Fruit fly (Drosophila melanogaster) whole organism, embryonic: ENCODE measurements around the gene hkb.

Experiments
- Atf6 ChIP-seq: fragments of 200-800 bp; sonication (Bioruptor generic); IDR thresholded peaks from 2 replicates; pipeline ENCODE4 v1.3.6; 2022; ENCODE audit warnings: missing biosample characterization, missing genetic modification characterization
- Bdp1 ChIP-seq: fragments of 200-800 bp; sonication (Bioruptor generic); optimal IDR thresholded peaks from 3 replicates; lab custom pipeline; 2016; ENCODE audit warnings: missing biosample characterization, missing genetic modification characterization
- CG10274 ChIP-seq: fragments of 200-800 bp; sonication (Bioruptor generic); optimal IDR thresholded peaks from 3 replicates; lab custom pipeline; 2017; ENCODE audit warnings: missing biosample characterization, mild to moderate bottlenecking, missing genetic modification characterization
- CG10654 ChIP-seq: fragments of 200-800 bp; sonication (Bioruptor generic); optimal IDR thresholded peaks from 2 replicates; lab custom pipeline; 2016; ENCODE audit warnings: missing biosample characterization, missing genetic modification characterization
- CG11247 ChIP-seq: fragments of 200-800 bp; sonication (Bioruptor generic); IDR thresholded peaks from 2 replicates; pipeline ENCODE4 v1.3.6; 2022; ENCODE audit warnings: missing biosample characterization, missing genetic modification characterization
- CG11696 ChIP-seq: fragments of 200-800 bp; sonication (Bioruptor generic); IDR thresholded peaks from 2 replicates; pipeline ENCODE4 v1.3.6; 2022; ENCODE audit warnings: missing biosample characterization, missing genetic modification characterization
- CG12659 ChIP-seq: fragments of 200-800 bp; sonication (Bioruptor generic); optimal IDR thresholded peaks from 3 replicates; lab custom pipeline; 2017; ENCODE audit warnings: mild to moderate bottlenecking, missing biosample characterization, missing genetic modification reagents, missing genetic modification characterization
- CG12744 ChIP-seq: fragments of 200-800 bp; sonication (Bioruptor generic); optimal IDR thresholded peaks from 2 replicates; lab custom pipeline; 2016; ENCODE audit warnings: missing biosample characterization, missing genetic modification characterization
- CG12942 ChIP-seq: fragments of 200-800 bp; sonication (Bioruptor generic); optimal IDR thresholded peaks from 3 replicates; lab custom pipeline; 2016; ENCODE audit warnings: missing biosample characterization, missing genetic modification characterization
- CG13123 ChIP-seq: fragments of 200-800 bp; sonication (Bioruptor generic); optimal IDR thresholded peaks from 2 replicates; lab custom pipeline; 2016; ENCODE audit warnings: missing biosample characterization, missing genetic modification characterization
- CG14014 ChIP-seq: fragments of 200-800 bp; sonication (Bioruptor generic); IDR thresholded peaks from 2 replicates; pipeline ENCODE4 v1.3.6; 2022; ENCODE audit warnings: missing biosample characterization, missing genetic modification characterization
- CG15269 ChIP-seq: fragments of 200-800 bp; sonication (Bioruptor generic); optimal IDR thresholded peaks from 2 replicates; lab custom pipeline; 2018; ENCODE audit warnings: missing biosample characterization, mild to moderate bottlenecking, missing genetic modification characterization, moderate library complexity
- CG15479 ChIP-seq: fragments of 200-800 bp; sonication (Bioruptor generic); optimal IDR thresholded peaks from 3 replicates; lab custom pipeline; 2019; ENCODE audit warnings: missing biosample characterization, mild to moderate bottlenecking, missing genetic modification characterization, moderate library complexity
- CG17568 ChIP-seq: fragments of 200-800 bp; sonication (Bioruptor generic); optimal IDR thresholded peaks from 2 replicates; lab custom pipeline; 2018; ENCODE audit warnings: missing biosample characterization, mild to moderate bottlenecking, missing genetic modification characterization, moderate library complexity
- CG18476 ChIP-seq: fragments of 200-800 bp; sonication (Bioruptor generic); optimal IDR thresholded peaks from 2 replicates; lab custom pipeline; 2016; ENCODE audit warnings: missing biosample characterization, mild to moderate bottlenecking, missing genetic modification characterization
- CG2875 ChIP-seq: fragments of 200-800 bp; sonication (Bioruptor generic); optimal IDR thresholded peaks from 2 replicates; lab custom pipeline; 2017; ENCODE audit warnings: missing biosample characterization, mild to moderate bottlenecking, missing genetic modification characterization, missing genetic modification reagents
- CG2889 ChIP-seq: fragments of 200-800 bp; sonication (Bioruptor generic); IDR thresholded peaks from 3 replicates; pipeline ENCODE4 v1.3.6; 2022; ENCODE audit warnings: missing biosample characterization, missing genetic modification characterization
- CG31224 ChIP-seq: fragments of 200-800 bp; sonication (Bioruptor generic); IDR thresholded peaks from 2 replicates; pipeline ENCODE4 v1.3.6; 2022; ENCODE audit warnings: missing biosample characterization, missing genetic modification characterization
- CG31365 ChIP-seq: fragments of 200-800 bp; sonication (Bioruptor generic); optimal IDR thresholded peaks from 2 replicates; lab custom pipeline; 2018; ENCODE audit warnings: missing biosample characterization, mild to moderate bottlenecking, missing genetic modification characterization
- CG4707 ChIP-seq: fragments of 200-800 bp; sonication (Bioruptor generic); optimal IDR thresholded peaks from 2 replicates; lab custom pipeline; 2018; ENCODE audit warnings: missing biosample characterization, mild to moderate bottlenecking, missing genetic modification characterization, moderate library complexity
- CG6254 ChIP-seq: fragments of 200-800 bp; sonication (Bioruptor generic); optimal IDR thresholded peaks from 3 replicates; lab custom pipeline; 2017; ENCODE audit warnings: mild to moderate bottlenecking, missing biosample characterization, missing genetic modification reagents, missing genetic modification characterization
- CG7556 ChIP-seq: fragments of 200-800 bp; sonication (Bioruptor generic); optimal IDR thresholded peaks from 2 replicates; lab custom pipeline; 2017; ENCODE audit warnings: missing biosample characterization, mild to moderate bottlenecking, missing genetic modification characterization
- CG8765 ChIP-seq: fragments of 200-800 bp; sonication (Bioruptor generic); IDR thresholded peaks from 2 replicates; pipeline ENCODE4 v1.3.6; 2022; ENCODE audit warnings: missing biosample characterization, missing genetic modification characterization
- GATAe ChIP-seq: fragments of 200-800 bp; sonication (Bioruptor generic); conservative IDR thresholded peaks from 2 replicates; pipeline ENCODE4 v1.3.6; 2022; ENCODE audit warnings: missing biosample characterization, missing genetic modification characterization
- HHEX ChIP-seq: fragments of 200-800 bp; sonication (Bioruptor generic); optimal IDR thresholded peaks from 3 replicates; lab custom pipeline; 2017; ENCODE audit warnings: missing biosample characterization, mild to moderate bottlenecking, missing genetic modification characterization, missing genetic modification reagents
- Hsf ChIP-seq: fragments of 200-800 bp; sonication (Bioruptor generic); optimal IDR thresholded peaks from 3 replicates; lab custom pipeline; 2016; ENCODE audit warnings: missing biosample characterization, missing genetic modification characterization
- NC2α ChIP-seq: fragments of 200-800 bp; sonication (Bioruptor generic); optimal IDR thresholded peaks from 2 replicates; lab custom pipeline; 2016; ENCODE audit warnings: missing biosample characterization, missing genetic modification characterization
- Rx ChIP-seq: fragments of 200-800 bp; sonication (Bioruptor generic); IDR thresholded peaks from 2 replicates; pipeline ENCODE4 v1.3.6; 2022; ENCODE audit warnings: missing biosample characterization, missing genetic modification characterization
- Ssrp ChIP-seq: fragments of 200-800 bp; sonication (Bioruptor generic); optimal IDR thresholded peaks from 2 replicates; lab custom pipeline; 2018; ENCODE audit warnings: missing biosample characterization, mild to moderate bottlenecking, missing genetic modification characterization, moderate library complexity
- ase ChIP-seq: fragments of 200-800 bp; sonication (Bioruptor generic); IDR thresholded peaks from 3 replicates; pipeline ENCODE4 v1.3.6; 2022; ENCODE audit warnings: missing biosample characterization, missing genetic modification characterization
- bcd ChIP-seq: fragments of 200-800 bp; sonication (Bioruptor generic); optimal IDR thresholded peaks from 2 replicates; lab custom pipeline; 2017; ENCODE audit warnings: missing biosample characterization, mild to moderate bottlenecking, missing genetic modification characterization
- chinmo ChIP-seq: fragments of 200-800 bp; sonication (Bioruptor generic); IDR thresholded peaks from 4 replicates; pipeline ENCODE4 v1.3.6; 2022; ENCODE audit warnings: missing biosample characterization, missing genetic modification characterization; ENCODE audit not compliant: partially characterized antibody
- chm ChIP-seq: fragments of 200-800 bp; sonication (Bioruptor generic); IDR thresholded peaks from 2 replicates; pipeline ENCODE4 v1.3.6; 2022; ENCODE audit warnings: missing biosample characterization, missing genetic modification characterization
- dan ChIP-seq: fragments of 200-800 bp; sonication (Bioruptor generic); IDR thresholded peaks from 2 replicates; pipeline ENCODE4 v1.3.6; 2022; ENCODE audit warnings: missing biosample characterization, missing genetic modification characterization
- dimm ChIP-seq: fragments of 200-800 bp; sonication (Bioruptor generic); IDR thresholded peaks from 2 replicates; pipeline ENCODE4 v1.3.6; 2022; ENCODE audit warnings: missing biosample characterization, missing genetic modification characterization
- disco-r ChIP-seq: fragments of 200-800 bp; sonication (Bioruptor generic); optimal IDR thresholded peaks from 2 replicates; lab custom pipeline; 2016; ENCODE audit warnings: missing biosample characterization, missing genetic modification characterization
- gem ChIP-seq: fragments of 200-800 bp; sonication (Bioruptor generic); optimal IDR thresholded peaks from 2 replicates; lab custom pipeline; 2019; ENCODE audit warnings: missing biosample characterization, mild to moderate bottlenecking, missing genetic modification characterization, moderate library complexity
- gsb ChIP-seq: fragments of 200-800 bp; sonication (Bioruptor generic); IDR thresholded peaks from 2 replicates; pipeline ENCODE4 v1.3.6; 2022; ENCODE audit warnings: missing biosample characterization, missing genetic modification characterization
- hbn ChIP-seq: fragments of 200-800 bp; sonication (Bioruptor generic); IDR thresholded peaks from 2 replicates; pipeline ENCODE4 v1.3.6; 2022; ENCODE audit warnings: missing biosample characterization, missing genetic modification characterization; ENCODE audit not compliant: partially characterized antibody
- hth ChIP-seq: fragments of >200 bp; optimal IDR thresholded peaks from 2 replicates; lab custom pipeline; 2017; ENCODE audit warnings: inconsistent platforms
- ken ChIP-seq: fragments of 200-800 bp; sonication (Bioruptor generic); IDR thresholded peaks from 3 replicates; pipeline ENCODE4 v1.3.6; 2022; ENCODE audit warnings: missing biosample characterization, missing genetic modification characterization
- mirr ChIP-seq: fragments of 200-800 bp; sonication (Bioruptor generic); optimal IDR thresholded peaks from 3 replicates; lab custom pipeline; 2018; ENCODE audit warnings: missing biosample characterization, mild to moderate bottlenecking, missing genetic modification characterization
- org-1 ChIP-seq: fragments of 200-800 bp; sonication (Bioruptor generic); optimal IDR thresholded peaks from 2 replicates; lab custom pipeline; 2017; ENCODE audit warnings: missing biosample characterization, missing genetic modification characterization
- pho ChIP-seq: fragments of 200-800 bp; sonication (Bioruptor generic); optimal IDR thresholded peaks from 2 replicates; lab custom pipeline; 2016; ENCODE audit warnings: missing biosample characterization, missing genetic modification characterization
- seq ChIP-seq: fragments of 200-800 bp; sonication (Bioruptor generic); IDR thresholded peaks from 2 replicates; pipeline ENCODE4 v1.3.6; 2022; ENCODE audit warnings: missing biosample characterization, missing genetic modification characterization
- shn ChIP-seq: fragments of 200-800 bp; sonication (Bioruptor generic); optimal IDR thresholded peaks from 3 replicates; lab custom pipeline; 2016; ENCODE audit warnings: missing biosample characterization, missing genetic modification characterization
- sob ChIP-seq: fragments of 200-800 bp; sonication (Bioruptor generic); IDR thresholded peaks from 2 replicates; pipeline ENCODE4 v1.3.6; 2022; ENCODE audit warnings: missing biosample characterization, missing genetic modification characterization
- tgo ChIP-seq: fragments of 200-800 bp; sonication (Bioruptor generic); IDR thresholded peaks from 3 replicates; pipeline ENCODE4 v1.3.6; 2022; ENCODE audit warnings: missing biosample characterization, missing genetic modification characterization
- tio ChIP-seq: fragments of 200-800 bp; sonication (Bioruptor generic); optimal IDR thresholded peaks from 2 replicates; lab custom pipeline; 2017; ENCODE audit warnings: missing biosample characterization, missing genetic modification characterization, inconsistent platforms
- tx ChIP-seq: fragments of 200-800 bp; sonication (Bioruptor generic); optimal IDR thresholded peaks from 2 replicates; lab custom pipeline; 2016; ENCODE audit warnings: missing biosample characterization, missing genetic modification characterization
- vnd ChIP-seq: fragments of 200-800 bp; sonication (Bioruptor generic); IDR thresholded peaks from 3 replicates; pipeline ENCODE4 v1.3.6; 2022; ENCODE audit warnings: missing biosample characterization, missing genetic modification characterization; ENCODE audit not compliant: partially characterized antibody
- zen2 ChIP-seq: fragments of 200-800 bp; sonication (Bioruptor generic); IDR thresholded peaks from 3 replicates; pipeline ENCODE4 v1.3.6; 2022; ENCODE audit warnings: missing biosample characterization, missing genetic modification characterization; ENCODE audit not compliant: partially characterized antibody

hkb gene

dm6 chr3R:4333964-4334363, 12.5 kb downstream of the hkb start, which contains the start of gene CG9776 (continued):
- TF ChIP-seq tio (GFP tag; lab: Kevin White, UChicago) (no peak), CG15479 (GFP tag; lab: Kevin White, UChicago) (peak; percentile 44), tgo (GFP tag; lab: Robert Waterston, UW) (peak; percentile 51; the same call in 2 of the 3 replicates), GATAe (GFP tag; lab: Robert Waterston, UW) (no peak), CG8765 (GFP tag; lab: Robert Waterston, UW) (0 out of 2 replicates have a peak, but pooled peaks have one; percentile 38), hth (lab: Kevin White, UChicago) (no peak), seq (GFP tag; lab: Robert Waterston, UW) (no peak), bcd (no peak), gem (tag; lab: Kevin White, UChicago) (no peak), CG11247 (peak; percentile 23; the same call in 1 of the 2 replicates), chm (GFP tag; lab: Robert Waterston, UW) (no peak), vnd (GFP tag; lab: Robert Waterston, UW) (peak; percentile 97), tx (GFP tag; lab: Kevin White, UChicago) (peak; percentile 37), shn (GFP tag; lab: Kevin White, UChicago) (peak; percentile 71), mirr (no peak), pho (GFP tag; lab: Kevin White, UChicago) (peak; percentile 73), dimm (GFP tag; lab: Robert Waterston, UW) (no peak), CG12744 (GFP tag; lab: Kevin White, UChicago) (peak; percentile 50), CG6254 (GFP tag; lab: Kevin White, UChicago) (no peak), CG7556 (GFP tag; lab: Kevin White, UChicago) (no peak), CG4707 (GFP tag; lab: Kevin White, UChicago) (no peak), NC2α (no peak), zen2 (peak; percentile 98), CG11696 (no peak), ase (no peak), CG31365 (tag; lab: Kevin White, UChicago) (no peak), CG2889 (GFP tag; lab: Robert Waterston, UW) (no peak), HHEX (GFP tag; lab: Kevin White, UChicago) (no peak), CG14014 (GFP tag; lab: Robert Waterston, UW) (no peak), CG15269 (tag; lab: Kevin White, UChicago) (no peak), CG31224 (GFP tag; lab: Robert Waterston, UW) (peak; percentile 44), chinmo (GFP tag; lab: Robert Waterston, UW) (peak; percentile 99), CG17568 (no peak), CG12942 (GFP tag; lab: Kevin White, UChicago) (peak; percentile 56), Atf6 (peak; percentile 39; the same call in 1 of the 2 replicates), hbn (GFP tag; lab: Robert Waterston, UW) (peak; percentile 96), sob (peak; percentile 72), ken (GFP tag; lab: Robert Waterston, UW) (peak; percentile 53; the same call in 2 of the 3 replicates), CG10274 (GFP tag; lab: Kevin White, UChicago) (no peak), Ssrp (tag; lab: Kevin White, UChicago) (peak; percentile 64), CG13123 (GFP tag; lab: Kevin White, UChicago) (peak; percentile 4), disco-r (GFP tag; lab: Kevin White, UChicago) (peak; percentile 11), Rx (GFP tag; lab: Robert Waterston, UW) (0 out of 2 replicates have a peak, but pooled peaks have one; percentile 20), dan (GFP tag; lab: Robert Waterston, UW) (no peak), CG18476 (GFP tag; lab: Kevin White, UChicago) (peak; percentile 42), CG2875 (no peak), CG10654 (GFP tag; lab: Kevin White, UChicago) (peak; percentile 38), Hsf (GFP tag; lab: Kevin White, UChicago) (peak; percentile 66), gsb (GFP tag; lab: Robert Waterston, UW) (no peak), Bdp1 (GFP tag; lab: Kevin White, UChicago) (peak; percentile 42), CG12659 (GFP tag; lab: Kevin White, UChicago) (peak; percentile 82), org-1 (GFP tag; lab: Kevin White, UChicago) (no peak)
